1 worm cellular context compared by ENCODE assay signal in genomic region chrV:16100103-16100730, ce11.
TF ChIP-seq lines count a peak whose summit lies in the region.

TSS of gene cth-1 (plus strand) at chrV:16100680.

TF ChIP-seq in whole organism, L1 larva, 84 proteins besides CTCF, POLR2A, EP300 and RAD21 (continued from another document):
- TF ChIP-seq elt-2 (tag; optimal IDR thresholded peaks at IDR 0.05; lab: Kevin White, UChicago) (peak; percentile 49), tbx-2 (tag; optimal IDR thresholded peaks at IDR 0.05; lab: Kevin White, UChicago) (no peak), isw-1 (GFP tag; IDR thresholded peaks at IDR 0.05; lab: Robert Waterston, UW) (no peak), nhr-20 (tag; optimal IDR thresholded peaks at IDR 0.05; lab: Kevin White, UChicago) (peak; percentile 14), ztf-11 (tag; optimal IDR thresholded peaks at IDR 0.05; lab: Kevin White, UChicago) (no peak), irx-1 (tag; optimal IDR thresholded peaks at IDR 0.05; lab: Kevin White, UChicago) (no peak), ceh-8 (GFP tag; optimal IDR thresholded peaks at IDR 0.05; lab: Kevin White, UChicago) (no peak), ztf-4 (tag; optimal IDR thresholded peaks at IDR 0.05; lab: Kevin White, UChicago) (no peak), ama-1 (optimal IDR thresholded peaks at IDR 0.05; lab: Kevin White, UChicago) (no peak), unc-62 (GFP tag; optimal IDR thresholded peaks at IDR 0.05; lab: Kevin White, UChicago) (no peak), ces-1 (GFP tag; optimal IDR thresholded peaks at IDR 0.05; lab: Kevin White, UChicago) (no peak), nhr-77 (tag; optimal IDR thresholded peaks at IDR 0.05; lab: Kevin White, UChicago) (no peak), nhr-237 (tag; optimal IDR thresholded peaks at IDR 0.05; lab: Kevin White, UChicago) (no peak), lin-14 (GFP tag; optimal IDR thresholded peaks at IDR 0.05; lab: Kevin White, UChicago) (peak; percentile 14), pax-3 (tag; optimal IDR thresholded peaks at IDR 0.05; lab: Kevin White, UChicago) (no peak), nhr-71 (tag; optimal IDR thresholded peaks at IDR 0.05; lab: Kevin White, UChicago) (no peak), efl-1 (optimal IDR thresholded peaks at IDR 0.05; lab: Kevin White, UChicago) (no peak), efl-1 (GFP tag; optimal IDR thresholded peaks at IDR 0.05 in 1 of 2; lab: Kevin White, UChicago) (peak in 1 of 2 experiments; percentile 88), rnt-1 (tag; optimal IDR thresholded peaks at IDR 0.05; lab: Kevin White, UChicago) (no peak), mdl-1 (tag; optimal IDR thresholded peaks at IDR 0.05; lab: Kevin White, UChicago) (peak in 1 of 2 experiments; percentile 1)
